Worm (Caenorhabditis elegans) whole organism, L1 larva: Measurements from ENCODE around the gene abcf-1.

Experiments used
- C34B4.2 ChIP-seq: sonication (generic microtip); optimal IDR thresholded peaks from 2 replicates; lab custom pipeline; 2017; ENCODE audit warnings: mild to moderate bottlenecking, missing genetic modification characterization, missing compliant biosample characterization
- ceh-63 ChIP-seq: fragments of 200-800 bp; sonication (Bioruptor generic); optimal IDR thresholded peaks from 2 replicates; lab custom pipeline; 2018; ENCODE audit warnings: mild to moderate bottlenecking, missing genetic modification characterization, missing compliant biosample characterization
- elt-3 ChIP-seq, 6 experiments: fragments of 150-350 bp in 1 of 6; sonication (generic microtip); optimal IDR thresholded peaks; 2 replicates each; lab custom pipeline; 2017 to 2018; ENCODE audit warnings: missing biosample characterization in 6 of 6, missing genetic modification characterization in 6 of 6, inconsistent platforms in 1 of 6
- lsy-2 ChIP-seq, 2 experiments: fragments of 150-350 bp; optimal IDR thresholded peaks; 2 replicates each; lab custom pipeline; 2014; ENCODE audit warnings: missing biosample characterization in 2 of 2, missing genetic modification characterization in 2 of 2
- nhr-11 ChIP-seq: fragments of 150-350 bp; optimal IDR thresholded peaks from 2 replicates; lab custom pipeline; 2014; ENCODE audit warnings: missing biosample characterization, missing genetic modification characterization
- pag-3 ChIP-seq: sonication (generic microtip); optimal IDR thresholded peaks from 2 replicates; lab custom pipeline; 2017; ENCODE audit warnings: missing genetic modification characterization, mild to moderate bottlenecking, missing compliant biosample characterization, antibody characterized with exemption, borderline replicate concordance; ENCODE audit not compliant: insufficient read depth
- unc-62 ChIP-seq: fragments of 150-350 bp; optimal IDR thresholded peaks from 2 replicates; lab custom pipeline; 2014; ENCODE audit warnings: missing biosample characterization, missing genetic modification reagents, missing genetic modification characterization
- unc-86 ChIP-seq: sonication (generic microtip); optimal IDR thresholded peaks from 2 replicates; lab custom pipeline; 2016; ENCODE audit warnings: missing genetic modification characterization, missing compliant biosample characterization
- vab-15 ChIP-seq: sonication (generic microtip); optimal IDR thresholded peaks from 2 replicates; lab custom pipeline; 2017; ENCODE audit warnings: missing genotype, mild to moderate bottlenecking, missing genetic modification characterization, missing compliant biosample characterization
- ztf-4 ChIP-seq: fragments of 150-350 bp; optimal IDR thresholded peaks from 2 replicates; lab custom pipeline; 2014; ENCODE audit warnings: missing biosample characterization, missing genetic modification characterization

- TF ChIP-seq vab-15 (tag; lab: Kevin White, UChicago) = no peak
- no peak for TF ChIP-seq pag-3 (tag; lab: Kevin White, UChicago)
- no peak for TF ChIP-seq elt-3 (tag; optimal IDR thresholded peaks at IDR 0.05; lab: Kevin White, UChicago)
- TF ChIP-seq lsy-2 (tag; optimal IDR thresholded peaks at IDR 0.05; lab: Kevin White, UChicago) = no peak
- TF ChIP-seq ceh-63 (GFP tag; lab: Kevin White, UChicago) = no peak
- no peak for TF ChIP-seq nhr-11 (tag; lab: Kevin White, UChicago)
- TF ChIP-seq unc-86 (tag; lab: Kevin White, UChicago) = no peak
- no peak for TF ChIP-seq C34B4.2 (tag; lab: Kevin White, UChicago)
- no peak for TF ChIP-seq ztf-4 (tag; lab: Kevin White, UChicago)
- TF ChIP-seq unc-62 (GFP tag; lab: Kevin White, UChicago) = no peak
These were observed 29.6 kb upstream of the abcf-1 start, which contains the start of gene ugt-5 for ce11 chrV:12792752-12793151.
